Fruit fly (Drosophila melanogaster) whole organism, embryonic: Measurements from ENCODE around the gene CG8117.

ENCODE experiments used
- B-H1 ChIP-seq: fragments of 200-800 bp; sonication (Bioruptor generic); IDR thresholded peaks from 3 replicates; pipeline ENCODE4 v1.3.6; 2022; ENCODE audit warnings: missing biosample characterization, missing genetic modification characterization
- Blimp-1 ChIP-seq: fragments of 200-800 bp; sonication (Bioruptor generic); optimal IDR thresholded peaks from 3 replicates; lab custom pipeline; 2018; ENCODE audit warnings: missing biosample characterization, missing genetic modification characterization, mild to moderate bottlenecking, moderate library complexity, missing genetic modification reagents
- CG10321 ChIP-seq: fragments of 200-800 bp; sonication (Bioruptor generic); IDR thresholded peaks from 2 replicates; pipeline ENCODE4 v1.3.6; 2022; ENCODE audit warnings: missing biosample characterization, missing genetic modification characterization
- CG11247 ChIP-seq: fragments of 200-800 bp; sonication (Bioruptor generic); IDR thresholded peaks from 2 replicates; pipeline ENCODE4 v1.3.6; 2022; ENCODE audit warnings: missing biosample characterization, missing genetic modification characterization
- CG12071 ChIP-seq: fragments of 200-800 bp; sonication (Bioruptor generic); optimal IDR thresholded peaks from 3 replicates; lab custom pipeline; 2018; ENCODE audit warnings: missing biosample characterization, mild to moderate bottlenecking, missing genetic modification characterization
- CG13894 ChIP-seq: fragments of 200-800 bp; sonication (Bioruptor generic); optimal IDR thresholded peaks from 3 replicates; lab custom pipeline; 2018; ENCODE audit warnings: missing biosample characterization, mild to moderate bottlenecking, missing genetic modification characterization, moderate library complexity
- CG14014 ChIP-seq: fragments of 200-800 bp; sonication (Bioruptor generic); IDR thresholded peaks from 2 replicates; pipeline ENCODE4 v1.3.6; 2022; ENCODE audit warnings: missing biosample characterization, missing genetic modification characterization
- CG15269 ChIP-seq: fragments of 200-800 bp; sonication (Bioruptor generic); optimal IDR thresholded peaks from 2 replicates; lab custom pipeline; 2018; ENCODE audit warnings: missing biosample characterization, mild to moderate bottlenecking, missing genetic modification characterization, moderate library complexity
- CG15479 ChIP-seq: fragments of 200-800 bp; sonication (Bioruptor generic); optimal IDR thresholded peaks from 3 replicates; lab custom pipeline; 2019; ENCODE audit warnings: missing biosample characterization, mild to moderate bottlenecking, missing genetic modification characterization, moderate library complexity
- CG16863 ChIP-seq: fragments of 200-800 bp; sonication (Bioruptor generic); optimal IDR thresholded peaks from 3 replicates; lab custom pipeline; 2016; ENCODE audit warnings: missing biosample characterization, missing genetic modification characterization
- CG17912 ChIP-seq: fragments of 200-800 bp; sonication (Bioruptor generic); optimal IDR thresholded peaks from 2 replicates; lab custom pipeline; 2018; ENCODE audit warnings: missing biosample characterization, mild to moderate bottlenecking, missing genetic modification characterization
- CG18262 ChIP-seq: fragments of 200-800 bp; optimal IDR thresholded peaks from 3 replicates; lab custom pipeline; 2019; ENCODE audit warnings: missing biosample characterization, mild to moderate bottlenecking, missing genetic modification characterization, moderate library complexity
- CG1832 ChIP-seq: fragments of 200-800 bp; sonication (Bioruptor generic); optimal IDR thresholded peaks from 2 replicates; lab custom pipeline; 2017; ENCODE audit warnings: missing biosample characterization, mild to moderate bottlenecking, missing genetic modification characterization, inconsistent platforms
- CG30431 ChIP-seq: fragments of 200-800 bp; sonication (Bioruptor generic); optimal IDR thresholded peaks from 2 replicates; lab custom pipeline; 2017; ENCODE audit warnings: missing biosample characterization, missing genetic modification characterization
- CG4424 ChIP-seq: fragments of 200-800 bp; sonication (Bioruptor generic); optimal IDR thresholded peaks from 3 replicates; lab custom pipeline; 2016; ENCODE audit warnings: missing biosample characterization, missing genetic modification characterization
- CG5953 ChIP-seq: fragments of 200-800 bp; sonication (Bioruptor generic); IDR thresholded peaks from 2 replicates; pipeline ENCODE4 v1.3.6; 2022; ENCODE audit warnings: missing biosample characterization, missing genetic modification characterization
- CG7372 ChIP-seq: fragments of 200-800 bp; sonication (Bioruptor generic); IDR thresholded peaks from 2 replicates; pipeline ENCODE4 v1.3.6; 2022; ENCODE audit warnings: missing biosample characterization, missing genetic modification characterization
- CG7839 ChIP-seq: fragments of 200-800 bp; sonication (Bioruptor generic); optimal IDR thresholded peaks from 3 replicates; lab custom pipeline; 2018; ENCODE audit warnings: missing biosample characterization, mild to moderate bottlenecking, missing genetic modification characterization, moderate library complexity
- CG8281 ChIP-seq: fragments of 200-800 bp; sonication (Bioruptor generic); optimal IDR thresholded peaks from 2 replicates; lab custom pipeline; 2018; ENCODE audit warnings: missing biosample characterization, mild to moderate bottlenecking, missing genetic modification characterization, moderate library complexity
- CG8290 ChIP-seq, 3 experiments: fragments of 200-800 bp; sonication (Bioruptor generic); optimal IDR thresholded peaks; 2 replicates each; lab custom pipeline; 2016 to 2019; ENCODE audit warnings: missing biosample characterization in 3 of 3, missing genetic modification characterization in 3 of 3, mild to moderate bottlenecking in 2 of 3, moderate library complexity in 1 of 3
- CG8359 ChIP-seq: fragments of 200-800 bp; sonication (Bioruptor generic); optimal IDR thresholded peaks from 2 replicates; lab custom pipeline; 2017; ENCODE audit warnings: missing biosample characterization, mild to moderate bottlenecking, missing genetic modification characterization, borderline replicate concordance
- ERR ChIP-seq: fragments of 200-800 bp; sonication (Bioruptor generic); optimal IDR thresholded peaks from 2 replicates; lab custom pipeline; 2016; ENCODE audit warnings: missing biosample characterization, missing genetic modification characterization
- Ets65A ChIP-seq: fragments of 200-800 bp; sonication (Bioruptor generic); peaks from one replicate; lab custom pipeline; 2016; ENCODE audit warnings: missing biosample characterization, missing genetic modification characterization
- Ets97D ChIP-seq: fragments of 200-800 bp; sonication (Bioruptor generic); optimal IDR thresholded peaks from 3 replicates; lab custom pipeline; 2016; ENCODE audit warnings: missing biosample characterization, missing genetic modification characterization
- H2.0 ChIP-seq: fragments of 200-800 bp; sonication (Bioruptor generic); IDR thresholded peaks from 2 replicates; pipeline ENCODE4 v1.3.6; 2022; ENCODE audit warnings: missing biosample characterization, missing genetic modification characterization
- HLH3B ChIP-seq: fragments of 200-800 bp; sonication (Bioruptor generic); IDR thresholded peaks from 2 replicates; pipeline ENCODE4 v1.3.6; 2022; ENCODE audit warnings: missing biosample characterization, missing genetic modification characterization
- Hmx ChIP-seq: fragments of 200-800 bp; sonication (Bioruptor generic); optimal IDR thresholded peaks from 2 replicates; lab custom pipeline; 2016; ENCODE audit warnings: missing biosample characterization, missing genetic modification characterization
- MTF-1 ChIP-seq: fragments of 200-800 bp; sonication (Bioruptor generic); optimal IDR thresholded peaks from 2 replicates; lab custom pipeline; 2018; ENCODE audit warnings: missing biosample characterization, mild to moderate bottlenecking, missing genetic modification characterization, borderline replicate concordance
- Med ChIP-seq: fragments of 200-800 bp; sonication (Bioruptor generic); peaks from one replicate; lab custom pipeline; 2016; ENCODE audit warnings: missing biosample characterization, missing genetic modification characterization, mild to moderate bottlenecking, inconsistent platforms, moderate library complexity
- Ptx1 ChIP-seq: fragments of 200-800 bp; sonication (Bioruptor generic); IDR thresholded peaks from 2 replicates; pipeline ENCODE4 v1.3.6; 2022; ENCODE audit warnings: missing biosample characterization, missing genetic modification characterization
- Side ChIP-seq: fragments of 200-800 bp; sonication (Bioruptor generic); optimal IDR thresholded peaks from 2 replicates; lab custom pipeline; 2016; ENCODE audit warnings: missing biosample characterization, missing genetic modification characterization
- Taf1 ChIP-seq: fragments of 200-800 bp; sonication (Bioruptor generic); IDR thresholded peaks from 2 replicates; pipeline ENCODE4 v1.3.6; 2022; ENCODE audit warnings: missing biosample characterization, missing genetic modification characterization
- chif ChIP-seq, 2 experiments: fragments of 200-800 bp; sonication (Bioruptor generic); optimal IDR thresholded peaks; 3 replicates each; lab custom pipeline; 2016; ENCODE audit warnings: missing biosample characterization in 2 of 2, missing genetic modification characterization in 2 of 2
- chm ChIP-seq: fragments of 200-800 bp; sonication (Bioruptor generic); IDR thresholded peaks from 2 replicates; pipeline ENCODE4 v1.3.6; 2022; ENCODE audit warnings: missing biosample characterization, missing genetic modification characterization
- dmrt99B ChIP-seq: fragments of 200-800 bp; sonication (Bioruptor generic); optimal IDR thresholded peaks from 2 replicates; lab custom pipeline; 2018; ENCODE audit warnings: missing biosample characterization, mild to moderate bottlenecking, missing genetic modification characterization, moderate library complexity
- dysf ChIP-seq: fragments of 200-800 bp; sonication (Bioruptor generic); IDR thresholded peaks from 3 replicates; pipeline ENCODE4 v1.3.6; 2022; ENCODE audit warnings: missing biosample characterization, missing genetic modification characterization
- ewg ChIP-seq: fragments of 200-800 bp; sonication (Bioruptor generic); optimal IDR thresholded peaks from 3 replicates; lab custom pipeline; 2017; ENCODE audit warnings: mild to moderate bottlenecking, missing biosample characterization, missing genetic modification reagents, missing genetic modification characterization
- fd96Cb ChIP-seq: fragments of 200-800 bp; sonication (Bioruptor generic); optimal IDR thresholded peaks from 2 replicates; lab custom pipeline; 2018; ENCODE audit warnings: missing biosample characterization, mild to moderate bottlenecking, missing genetic modification characterization, moderate library complexity
- ind ChIP-seq: fragments of 200-800 bp; sonication (Bioruptor generic); optimal IDR thresholded peaks from 3 replicates; lab custom pipeline; 2016; ENCODE audit warnings: missing biosample characterization, missing genetic modification characterization
- knrl ChIP-seq: fragments of 200-800 bp; sonication (Bioruptor generic); IDR thresholded peaks from 3 replicates; pipeline ENCODE4 v1.3.6; 2022; ENCODE audit warnings: missing biosample characterization, missing genetic modification characterization; ENCODE audit not compliant: partially characterized antibody
- nmo ChIP-seq: fragments of 200-800 bp; sonication (Bioruptor generic); optimal IDR thresholded peaks from 2 replicates; lab custom pipeline; 2018; ENCODE audit warnings: missing biosample characterization, mild to moderate bottlenecking, missing genetic modification characterization, moderate library complexity
- onecut ChIP-seq: fragments of 200-800 bp; sonication (Bioruptor generic); IDR thresholded peaks from 2 replicates; pipeline ENCODE4 v1.3.6; 2022; ENCODE audit warnings: missing biosample characterization, missing genetic modification characterization
- pb ChIP-seq: fragments of 200-800 bp; sonication (Bioruptor generic); optimal IDR thresholded peaks from 3 replicates; lab custom pipeline; 2016; ENCODE audit warnings: missing biosample characterization, missing genetic modification characterization
- pho ChIP-seq: fragments of 200-800 bp; sonication (Bioruptor generic); optimal IDR thresholded peaks from 2 replicates; lab custom pipeline; 2016; ENCODE audit warnings: missing biosample characterization, missing genetic modification characterization
- phol ChIP-seq: fragments of 200-800 bp; sonication (Bioruptor generic); optimal IDR thresholded peaks from 3 replicates; lab custom pipeline; 2018; ENCODE audit warnings: missing biosample characterization, mild to moderate bottlenecking, missing genetic modification characterization, moderate library complexity
- pita ChIP-seq: fragments of 200-800 bp; sonication (Bioruptor generic); optimal IDR thresholded peaks from 2 replicates; lab custom pipeline; 2017; ENCODE audit warnings: missing biosample characterization, mild to moderate bottlenecking, missing genetic modification characterization
- row ChIP-seq: fragments of 200-800 bp; sonication (Bioruptor generic); IDR thresholded peaks from 3 replicates; pipeline ENCODE4 v1.3.6; 2022; ENCODE audit warnings: missing biosample characterization, missing genetic modification characterization
- run ChIP-seq: fragments of 200-800 bp; sonication (Bioruptor generic); optimal IDR thresholded peaks from 3 replicates; lab custom pipeline; 2018; ENCODE audit warnings: missing biosample characterization, mild to moderate bottlenecking, missing genetic modification characterization
- seq ChIP-seq: fragments of 200-800 bp; sonication (Bioruptor generic); IDR thresholded peaks from 2 replicates; pipeline ENCODE4 v1.3.6; 2022; ENCODE audit warnings: missing biosample characterization, missing genetic modification characterization
- tna ChIP-seq: fragments of 200-800 bp; sonication (Bioruptor generic); IDR thresholded peaks from 2 replicates; pipeline ENCODE4 v1.3.6; 2022; ENCODE audit warnings: missing biosample characterization, missing genetic modification characterization; ENCODE audit not compliant: partially characterized antibody
- twi ChIP-seq: fragments of 200-800 bp; optimal IDR thresholded peaks from 2 replicates; lab custom pipeline; 2019; ENCODE audit warnings: missing biosample characterization, mild to moderate bottlenecking, missing genetic modification characterization, moderate library complexity
- wek ChIP-seq: fragments of 200-800 bp; sonication (Bioruptor generic); optimal IDR thresholded peaks from 3 replicates; lab custom pipeline; 2018; ENCODE audit warnings: missing biosample characterization, mild to moderate bottlenecking, missing genetic modification characterization, moderate library complexity
- zfh1 ChIP-seq: fragments of 200-800 bp; sonication (Bioruptor generic); IDR thresholded peaks from 3 replicates; pipeline ENCODE4 v1.3.6; 2022; ENCODE audit warnings: missing biosample characterization, missing genetic modification characterization

Gene CG8117

dm6 chrX:15631465-15631864 lies 12.6 kb upstream of the CG8117 start (continued):
- no peak for TF ChIP-seq CG14014 (GFP tag; lab: Robert Waterston, UW)
- TF ChIP-seq CG15479 (GFP tag; lab: Kevin White, UChicago) = no peak
- TF ChIP-seq ind = no peak
- TF ChIP-seq CG8281 (tag; lab: Kevin White, UChicago) = peak; percentile 53
- TF ChIP-seq CG18262 (tag; lab: Kevin White, UChicago) = no peak
- no peak for TF ChIP-seq onecut (GFP tag; lab: Robert Waterston, UW)
- TF ChIP-seq CG4424 (GFP tag; lab: Kevin White, UChicago) = no peak
- no peak for TF ChIP-seq MTF-1
- TF ChIP-seq CG8290 (GFP tag; optimal IDR thresholded peaks at IDR 0.05; lab: Kevin White, UChicago) = no peak
- peak in 1 of 2 experiments; percentile 19 for TF ChIP-seq CG8290 (tag; optimal IDR thresholded peaks at IDR 0.05; lab: Kevin White, UChicago)
- TF ChIP-seq run = no peak
- TF ChIP-seq CG11247 = no peak
- TF ChIP-seq ewg = no peak
- TF ChIP-seq pho (GFP tag; lab: Kevin White, UChicago) = no peak
- peak; percentile 69 for TF ChIP-seq CG7372
- TF ChIP-seq Med (GFP tag; lab: Kevin White, UChicago) = peak; percentile 66
- no peak for TF ChIP-seq CG7839
- peak; percentile 38 for TF ChIP-seq CG1832 (GFP tag; lab: Kevin White, UChicago)
- peak; percentile 13 for TF ChIP-seq CG15269
- TF ChIP-seq CG13894 (tag; lab: Kevin White, UChicago) = no peak
- peak; percentile 39; the same call in 1 of the 2 replicates for TF ChIP-seq CG10321 (GFP tag; lab: Robert Waterston, UW)
- TF ChIP-seq Ets97D (GFP tag; lab: Kevin White, UChicago) = no peak
- TF ChIP-seq H2.0 (GFP tag; lab: Robert Waterston, UW) = no peak
- no peak for TF ChIP-seq CG30431 (GFP tag; lab: Kevin White, UChicago)
- no peak for TF ChIP-seq chif (GFP tag; optimal IDR thresholded peaks at IDR 0.05; lab: Kevin White, UChicago)
- no peak for TF ChIP-seq CG12071
- TF ChIP-seq CG16863 (GFP tag; lab: Kevin White, UChicago) = no peak
- TF ChIP-seq tna = no peak
- no peak for TF ChIP-seq Side (GFP tag; lab: Kevin White, UChicago)
- TF ChIP-seq CG17912 = no peak
- no peak for TF ChIP-seq pb
- TF ChIP-seq chm (GFP tag; lab: Robert Waterston, UW) = no peak
- TF ChIP-seq HLH3B (GFP tag; lab: Robert Waterston, UW) = no peak

DNA sequence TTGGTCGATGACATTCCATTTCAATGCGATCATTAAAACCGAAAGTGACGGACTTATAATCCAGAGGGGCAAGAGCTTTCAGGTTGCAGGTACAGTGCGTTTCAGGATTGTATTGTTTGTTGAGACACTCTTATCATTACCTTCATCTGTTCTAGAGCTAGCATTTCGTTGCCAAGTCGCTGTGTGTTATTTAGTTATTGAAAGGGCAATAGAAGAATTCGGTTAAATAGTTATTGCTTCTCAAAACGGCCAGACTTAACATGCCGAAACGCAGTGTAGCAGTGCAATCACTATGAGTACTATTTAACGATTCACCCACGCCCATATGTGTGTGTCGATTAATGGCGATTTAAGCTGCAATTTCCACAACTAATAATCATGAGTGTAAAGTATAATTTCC lies 11.4 kb upstream of the CG8117 start:
- 0 out of 3 replicates have a peak, but pooled peaks have one; percentile 28 for TF ChIP-seq row
- TF ChIP-seq Blimp-1 (GFP tag; lab: Kevin White, UChicago) = peak; percentile 46
- TF ChIP-seq ERR = no peak
- no peak for TF ChIP-seq Taf1 (GFP tag; lab: Robert Waterston, UW)
- TF ChIP-seq Ptx1 (GFP tag; lab: Robert Waterston, UW) = peak; percentile 33
- 0 out of 2 replicates have a peak, but pooled peaks have one; percentile 8 for TF ChIP-seq CG5953 (GFP tag; lab: Robert Waterston, UW)
- peak; percentile 68 for TF ChIP-seq Med (GFP tag; lab: Kevin White, UChicago)
- no peak for TF ChIP-seq seq (GFP tag; lab: Robert Waterston, UW)
- TF ChIP-seq dysf = 0 out of 3 replicates have a peak, but pooled peaks have one; percentile 29
- no peak for TF ChIP-seq pita (GFP tag; lab: Kevin White, UChicago)
- TF ChIP-seq CG8359 (GFP tag; lab: Kevin White, UChicago) = no peak
- no peak for TF ChIP-seq twi (tag; lab: Kevin White, UChicago)
- peak; percentile 32 for TF ChIP-seq dmrt99B (tag; lab: Kevin White, UChicago)
- TF ChIP-seq wek = no peak
- TF ChIP-seq Ets65A = peak; percentile 85
- TF ChIP-seq nmo = no peak
- TF ChIP-seq knrl (GFP tag; lab: Robert Waterston, UW) = no peak
- 0 out of 3 replicates have a peak, but pooled peaks have one; percentile 7 for TF ChIP-seq zfh1 (GFP tag; lab: Robert Waterston, UW)
- peak; percentile 16 for TF ChIP-seq fd96Cb (tag; lab: Kevin White, UChicago)
- no peak for TF ChIP-seq Hmx (GFP tag; lab: Kevin White, UChicago)
- no peak for TF ChIP-seq B-H1 (GFP tag; lab: Robert Waterston, UW)
- TF ChIP-seq phol (tag; lab: Kevin White, UChicago) = peak; percentile 2
